Worm (Caenorhabditis elegans) whole organism, L4 larva: ENCODE results near the gene idpp-15.

Experiments used
- F37D6.2 ChIP-seq: sonication (generic microtip); optimal IDR thresholded peaks from 2 replicates; lab custom pipeline; 2016; ENCODE audit warnings: mild to moderate bottlenecking, missing genetic modification characterization, missing compliant biosample characterization
- ZK337.2 ChIP-seq: fragments of 200-800 bp; sonication (Bioruptor generic); IDR thresholded peaks from 2 replicates; pipeline ENCODE4 v1.3.6; 2022; ENCODE audit warnings: missing genetic modification reagents, missing genetic modification characterization, missing compliant biosample characterization
- ceh-62 ChIP-seq: sonication (generic microtip); optimal IDR thresholded peaks from 2 replicates; lab custom pipeline; 2017; ENCODE audit warnings: missing biosample characterization, missing genetic modification characterization
- lin-39 ChIP-seq: fragments of 150-350 bp; optimal IDR thresholded peaks from 2 replicates; lab custom pipeline; 2014; ENCODE audit warnings: missing biosample characterization, missing genetic modification reagents, missing genetic modification characterization
- mdt-29 ChIP-seq: fragments of 200-800 bp; sonication (Bioruptor generic); IDR thresholded peaks from 2 replicates; pipeline ENCODE4 v1.3.6; 2022; ENCODE audit warnings: missing genetic modification reagents, missing genetic modification characterization, missing compliant biosample characterization
- nhr-237 ChIP-seq: sonication (generic microtip); optimal IDR thresholded peaks from 2 replicates; lab custom pipeline; 2017; ENCODE audit warnings: missing biosample characterization, missing genetic modification characterization
- nhr-25 ChIP-seq: sonication (generic microtip); optimal IDR thresholded peaks from 2 replicates; lab custom pipeline; 2017; ENCODE audit warnings: missing genetic modification characterization, mild to moderate bottlenecking, missing compliant biosample characterization, antibody characterized with exemption, moderate library complexity, borderline replicate concordance; ENCODE audit not compliant: insufficient read depth
- nhr-28 ChIP-seq: fragments of 150-350 bp; optimal IDR thresholded peaks from 2 replicates; lab custom pipeline; 2014; ENCODE audit warnings: missing biosample characterization, missing genetic modification characterization
- nhr-48 ChIP-seq: sonication (generic microtip); optimal IDR thresholded peaks from 2 replicates; lab custom pipeline; 2016; ENCODE audit warnings: mild to moderate bottlenecking, missing genetic modification characterization, missing compliant biosample characterization
- pqm-1 ChIP-seq: sonication (generic microtip); optimal IDR thresholded peaks from 2 replicates; lab custom pipeline; 2017; ENCODE audit warnings: missing biosample characterization, missing genetic modification characterization
- snpc-4 ChIP-seq: fragments of 150-350 bp; optimal IDR thresholded peaks from 2 replicates; lab custom pipeline; 2014; ENCODE audit warnings: missing biosample characterization, missing genetic modification characterization
- unc-130 ChIP-seq: sonication (generic microtip); optimal IDR thresholded peaks from 2 replicates; lab custom pipeline; 2016; ENCODE audit warnings: missing genetic modification reagents, missing genetic modification characterization, missing compliant biosample characterization
- zfp-3 ChIP-seq: fragments of 200-800 bp; sonication (Bioruptor generic); conservative IDR thresholded peaks from 2 replicates; pipeline ENCODE4 v1.3.6; 2022; ENCODE audit warnings: missing genetic modification reagents, missing genetic modification characterization, missing compliant biosample characterization
- zip-11 ChIP-seq: fragments of 200-800 bp; sonication (Bioruptor generic); IDR thresholded peaks from 2 replicates; pipeline ENCODE4 v1.3.6; 2022; ENCODE audit warnings: missing genetic modification characterization, missing compliant biosample characterization

DNA sequence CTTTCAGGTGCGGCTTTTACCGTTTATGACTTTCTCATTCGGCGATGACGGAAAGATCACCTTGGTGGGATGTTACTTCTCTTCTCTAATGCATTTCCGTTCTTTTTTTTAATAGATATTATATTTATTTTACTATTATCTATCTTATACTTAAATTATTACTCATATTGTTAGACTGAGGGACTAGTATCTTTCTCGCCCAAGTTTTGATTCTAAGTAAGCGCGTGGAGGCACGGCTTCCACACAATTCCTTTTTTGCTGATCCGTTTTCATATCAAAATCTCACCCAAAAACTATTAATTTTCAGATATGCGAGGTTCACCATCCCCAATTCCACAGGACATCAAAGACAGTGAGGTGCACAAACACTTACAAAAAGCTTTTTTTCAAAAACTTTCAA lies 4.9 kb downstream of the idpp-15 start, which contains the start of gene ZC21.10:
- TF ChIP-seq mdt-29 (no peak), nhr-237 (tag; lab: Kevin White, UChicago) (no peak), zfp-3 (no peak), zip-11 (GFP tag; lab: Robert Waterston, UW) (no peak), F37D6.2 (tag; lab: Kevin White, UChicago) (no peak), nhr-25 (tag; lab: Kevin White, UChicago) (no peak), snpc-4 (no peak), lin-39 (tag; lab: Kevin White, UChicago) (no peak), pqm-1 (tag; lab: Kevin White, UChicago) (no peak), nhr-48 (no peak), unc-130 (GFP tag; lab: Kevin White, UChicago) (no peak), nhr-28 (tag; lab: Kevin White, UChicago) (no peak), ceh-62 (tag; lab: Kevin White, UChicago) (no peak), ZK337.2 (GFP tag; lab: Robert Waterston, UW) (no peak)
